Fruit fly (Drosophila melanogaster) whole organism, embryonic: ENCODE results near the gene Cyp6v1.

Source experiments
- BtbVII ChIP-seq: fragments of 200-800 bp; sonication (Bioruptor generic); optimal IDR thresholded peaks from 3 replicates; lab custom pipeline; 2017; ENCODE audit warnings: missing biosample characterization, mild to moderate bottlenecking, missing genetic modification characterization
- Bteb2 ChIP-seq: fragments of 200-800 bp; sonication (Bioruptor generic); optimal IDR thresholded peaks from 2 replicates; lab custom pipeline; 2016; ENCODE audit warnings: missing biosample characterization, missing genetic modification characterization
- CG12071 ChIP-seq: fragments of 200-800 bp; sonication (Bioruptor generic); optimal IDR thresholded peaks from 3 replicates; lab custom pipeline; 2018; ENCODE audit warnings: missing biosample characterization, mild to moderate bottlenecking, missing genetic modification characterization
- CG12219 ChIP-seq: fragments of 200-800 bp; sonication (Bioruptor generic); optimal IDR thresholded peaks from 3 replicates; lab custom pipeline; 2018; ENCODE audit warnings: missing biosample characterization, mild to moderate bottlenecking, missing genetic modification characterization
- CG12236 ChIP-seq: fragments of 200-800 bp; sonication (Bioruptor generic); optimal IDR thresholded peaks from 2 replicates; lab custom pipeline; 2016; ENCODE audit warnings: missing biosample characterization, missing genetic modification characterization
- CG13287 ChIP-seq: fragments of 200-800 bp; sonication (Bioruptor generic); IDR thresholded peaks from 2 replicates; pipeline ENCODE4 v1.3.6; 2022; ENCODE audit warnings: missing biosample characterization, missing genetic modification characterization; ENCODE audit not compliant: partially characterized antibody
- CG13624 ChIP-seq: fragments of 200-800 bp; sonication (Bioruptor generic); optimal IDR thresholded peaks from 2 replicates; lab custom pipeline; 2016; ENCODE audit warnings: missing biosample characterization, missing genetic modification characterization
- CG14860 ChIP-seq: fragments of 200-800 bp; sonication (Bioruptor generic); IDR thresholded peaks from 3 replicates; pipeline ENCODE4 v1.3.6; 2022; ENCODE audit warnings: missing biosample characterization, missing genetic modification characterization; ENCODE audit not compliant: partially characterized antibody
- CG16779 ChIP-seq: fragments of 200-800 bp; sonication (Bioruptor generic); IDR thresholded peaks from 2 replicates; pipeline ENCODE4 v1.3.6; 2022; ENCODE audit warnings: missing biosample characterization, missing genetic modification characterization
- CG16815 ChIP-seq: fragments of 200-800 bp; sonication (Bioruptor generic); optimal IDR thresholded peaks from 3 replicates; lab custom pipeline; 2017; ENCODE audit warnings: missing biosample characterization, mild to moderate bottlenecking, missing genetic modification characterization
- CG18599 ChIP-seq: fragments of 200-800 bp; sonication (Bioruptor generic); optimal IDR thresholded peaks from 3 replicates; lab custom pipeline; 2017; ENCODE audit warnings: missing biosample characterization, missing genetic modification characterization, mild to moderate bottlenecking, moderate library complexity, missing genetic modification reagents
- CG2199 ChIP-seq: fragments of 200-800 bp; sonication (Bioruptor generic); IDR thresholded peaks from 3 replicates; pipeline ENCODE4 v1.3.6; 2022; ENCODE audit warnings: missing biosample characterization, missing genetic modification characterization
- CG32767 ChIP-seq: fragments of 200-800 bp; sonication (Bioruptor generic); IDR thresholded peaks from 2 replicates; pipeline ENCODE4 v1.3.6; 2022; ENCODE audit warnings: missing biosample characterization, missing genetic modification characterization
- CG4360 ChIP-seq: fragments of 200-800 bp; sonication (Bioruptor generic); IDR thresholded peaks from 2 replicates; pipeline ENCODE4 v1.3.6; 2022; ENCODE audit warnings: missing biosample characterization, missing genetic modification characterization
- CG4617 ChIP-seq: fragments of 200-800 bp; sonication (Bioruptor generic); optimal IDR thresholded peaks from 3 replicates; lab custom pipeline; 2016; ENCODE audit warnings: missing biosample characterization, missing genetic modification characterization, borderline replicate concordance
- CG4730 ChIP-seq: fragments of 200-800 bp; sonication (Bioruptor generic); IDR thresholded peaks from 2 replicates; pipeline ENCODE4 v1.3.6; 2022; ENCODE audit warnings: missing biosample characterization, missing genetic modification characterization
- CG4854 ChIP-seq: fragments of 200-800 bp; sonication (Bioruptor generic); optimal IDR thresholded peaks from 2 replicates; lab custom pipeline; 2016; ENCODE audit warnings: missing biosample characterization, missing genetic modification characterization, inconsistent platforms
- CG6683 ChIP-seq: fragments of 200-800 bp; sonication (Bioruptor generic); optimal IDR thresholded peaks from 2 replicates; lab custom pipeline; 2017; ENCODE audit warnings: missing biosample characterization, mild to moderate bottlenecking, missing genetic modification characterization, missing genetic modification reagents
- CG6791 ChIP-seq: fragments of 200-800 bp; sonication (Bioruptor generic); IDR thresholded peaks from 3 replicates; pipeline ENCODE4 v1.3.6; 2022; ENCODE audit warnings: missing biosample characterization, missing genetic modification characterization; ENCODE audit not compliant: partially characterized antibody
- CG7357 ChIP-seq: fragments of 200-800 bp; sonication (Bioruptor generic); IDR thresholded peaks from 3 replicates; pipeline ENCODE4 v1.3.6; 2022; ENCODE audit warnings: missing biosample characterization, missing genetic modification characterization
- CG7372 ChIP-seq: fragments of 200-800 bp; sonication (Bioruptor generic); IDR thresholded peaks from 2 replicates; pipeline ENCODE4 v1.3.6; 2022; ENCODE audit warnings: missing biosample characterization, missing genetic modification characterization
- CG7556 ChIP-seq: fragments of 200-800 bp; sonication (Bioruptor generic); optimal IDR thresholded peaks from 2 replicates; lab custom pipeline; 2017; ENCODE audit warnings: missing biosample characterization, mild to moderate bottlenecking, missing genetic modification characterization
- CG7928 ChIP-seq: fragments of 200-800 bp; sonication (Bioruptor generic); optimal IDR thresholded peaks from 2 replicates; lab custom pipeline; 2017; ENCODE audit warnings: missing biosample characterization, mild to moderate bottlenecking, missing genetic modification characterization
- CG8281 ChIP-seq: fragments of 200-800 bp; sonication (Bioruptor generic); optimal IDR thresholded peaks from 2 replicates; lab custom pipeline; 2018; ENCODE audit warnings: missing biosample characterization, mild to moderate bottlenecking, missing genetic modification characterization, moderate library complexity
- Camta ChIP-seq: fragments of 200-800 bp; sonication (Bioruptor generic); optimal IDR thresholded peaks from 2 replicates; lab custom pipeline; 2016; ENCODE audit warnings: missing biosample characterization, missing genetic modification characterization
- Ravus ChIP-seq: fragments of 200-800 bp; sonication (Bioruptor generic); IDR thresholded peaks from 2 replicates; pipeline ENCODE4 v1.3.6; 2022; ENCODE audit warnings: missing biosample characterization, missing genetic modification characterization
- Sox100B ChIP-seq: fragments of 200-800 bp; sonication (Bioruptor generic); optimal IDR thresholded peaks from 3 replicates; lab custom pipeline; 2018; ENCODE audit warnings: missing biosample characterization, mild to moderate bottlenecking, missing genetic modification characterization
- Spps ChIP-seq: fragments of 200-800 bp; sonication (Bioruptor generic); optimal IDR thresholded peaks from 2 replicates; lab custom pipeline; 2018; ENCODE audit warnings: missing biosample characterization, mild to moderate bottlenecking, missing genetic modification characterization
- Taf1 ChIP-seq: fragments of 200-800 bp; sonication (Bioruptor generic); IDR thresholded peaks from 2 replicates; pipeline ENCODE4 v1.3.6; 2022; ENCODE audit warnings: missing biosample characterization, missing genetic modification characterization
- Usf ChIP-seq: fragments of 200-800 bp; sonication (Bioruptor generic); optimal IDR thresholded peaks from 2 replicates; lab custom pipeline; 2017; ENCODE audit warnings: missing genotype, missing biosample characterization, missing genetic modification characterization
- ash1 ChIP-seq: fragments of 200-800 bp; sonication (Bioruptor generic); optimal IDR thresholded peaks from 2 replicates; lab custom pipeline; 2018; ENCODE audit warnings: missing biosample characterization, mild to moderate bottlenecking, missing genetic modification characterization
- az2 ChIP-seq: fragments of 200-800 bp; sonication (Bioruptor generic); optimal IDR thresholded peaks from 3 replicates; lab custom pipeline; 2016; ENCODE audit warnings: missing biosample characterization, missing genetic modification characterization
- bab2 ChIP-seq: fragments of 200-800 bp; sonication (Bioruptor generic); optimal IDR thresholded peaks from 2 replicates; lab custom pipeline; 2016; ENCODE audit warnings: missing biosample characterization, missing genetic modification characterization
- btn ChIP-seq: fragments of 200-800 bp; sonication (Bioruptor generic); optimal IDR thresholded peaks from 2 replicates; lab custom pipeline; 2016; ENCODE audit warnings: missing biosample characterization, missing genetic modification characterization
- cg ChIP-seq: fragments of 200-800 bp; sonication (Bioruptor generic); optimal IDR thresholded peaks from 3 replicates; lab custom pipeline; 2019; ENCODE audit warnings: missing biosample characterization, mild to moderate bottlenecking, missing genetic modification characterization, moderate library complexity
- corto ChIP-seq: fragments of 200-800 bp; sonication (Bioruptor generic); optimal IDR thresholded peaks from 2 replicates; lab custom pipeline; 2016; ENCODE audit warnings: missing biosample characterization, mild to moderate bottlenecking, missing genetic modification characterization, moderate library complexity
- crc ChIP-seq: fragments of 200-800 bp; sonication (Bioruptor generic); optimal IDR thresholded peaks from 2 replicates; lab custom pipeline; 2016; ENCODE audit warnings: missing biosample characterization, missing genetic modification characterization
- dimm ChIP-seq: fragments of 200-800 bp; sonication (Bioruptor generic); IDR thresholded peaks from 2 replicates; pipeline ENCODE4 v1.3.6; 2022; ENCODE audit warnings: missing biosample characterization, missing genetic modification characterization
- dm ChIP-seq: fragments of 200-800 bp; sonication (Bioruptor generic); optimal IDR thresholded peaks from 3 replicates; lab custom pipeline; 2016; ENCODE audit warnings: missing biosample characterization, missing genetic modification characterization
- eyg ChIP-seq: fragments of 200-800 bp; sonication (Bioruptor generic); optimal IDR thresholded peaks from 3 replicates; lab custom pipeline; 2016; ENCODE audit warnings: missing biosample characterization, missing genetic modification characterization
- fu2 ChIP-seq: fragments of 200-800 bp; sonication (Bioruptor generic); optimal IDR thresholded peaks from 2 replicates; lab custom pipeline; 2016; ENCODE audit warnings: missing biosample characterization, missing genetic modification characterization
- mam ChIP-seq: fragments of 200-800 bp; sonication (Bioruptor generic); optimal IDR thresholded peaks from 3 replicates; lab custom pipeline; 2016; ENCODE audit warnings: missing biosample characterization, missing genetic modification characterization
- oc ChIP-seq: fragments of 200-800 bp; sonication (Bioruptor generic); optimal IDR thresholded peaks from 2 replicates; lab custom pipeline; 2018; ENCODE audit warnings: missing biosample characterization, mild to moderate bottlenecking, missing genetic modification characterization, moderate library complexity
- org-1 ChIP-seq: fragments of 200-800 bp; sonication (Bioruptor generic); optimal IDR thresholded peaks from 2 replicates; lab custom pipeline; 2017; ENCODE audit warnings: missing biosample characterization, missing genetic modification characterization
- otp ChIP-seq: fragments of 200-800 bp; sonication (Bioruptor generic); IDR thresholded peaks from 3 replicates; pipeline ENCODE4, ENCODE4 v1.3.6; 2022; ENCODE audit warnings: missing biosample characterization, missing genetic modification characterization
- rib ChIP-seq: fragments of 200-800 bp; sonication (Bioruptor generic); IDR thresholded peaks from 2 replicates; pipeline ENCODE4 v1.3.6; 2022; ENCODE audit warnings: missing biosample characterization, missing genetic modification characterization
- sens ChIP-seq: fragments of 200-800 bp; sonication (Bioruptor generic); peaks from one replicate; lab custom pipeline; 2016; ENCODE audit warnings: missing biosample characterization, missing genetic modification characterization
- tgo ChIP-seq: fragments of 200-800 bp; sonication (Bioruptor generic); IDR thresholded peaks from 3 replicates; pipeline ENCODE4 v1.3.6; 2022; ENCODE audit warnings: missing biosample characterization, missing genetic modification characterization
- tll ChIP-seq, 2 experiments: fragments of 200-800 bp in 1 of 2; fragments of >200 bp in 1 of 2; sonication (Bioruptor generic) in 1 of 2; optimal IDR thresholded peaks; 2 replicates each; lab custom pipeline; 2017 to 2019; ENCODE audit warnings: missing biosample characterization in 2 of 2, missing genetic modification characterization in 2 of 2, mild to moderate bottlenecking in 1 of 2, moderate library complexity in 1 of 2
- trh ChIP-seq: fragments of 200-800 bp; sonication (Bioruptor generic); optimal IDR thresholded peaks from 2 replicates; lab custom pipeline; 2016; ENCODE audit warnings: missing biosample characterization, missing genetic modification characterization
- wor ChIP-seq: fragments of 200-800 bp; sonication (Bioruptor generic); IDR thresholded peaks from 2 replicates; pipeline ENCODE4 v1.3.6; 2022; ENCODE audit warnings: missing biosample characterization, missing genetic modification characterization

Gene Cyp6v1

dm6 chrX:20654954-20655391, 1.9 kb upstream of the Cyp6v1 start (continued):
- TF ChIP-seq tgo (peak; percentile 76), fu2 (GFP tag; lab: Kevin White, UChicago) (peak; percentile 1), corto (GFP tag; lab: Kevin White, UChicago) (no peak), bab2 (GFP tag; lab: Kevin White, UChicago) (peak; percentile 88), CG13287 (GFP tag; lab: Robert Waterston, UW) (no peak), CG2199 (0 out of 3 replicates have a peak, but pooled peaks have one; percentile 66), eyg (GFP tag; lab: Kevin White, UChicago) (peak; percentile 59), trh (GFP tag; lab: Kevin White, UChicago) (peak; percentile 64), CG4617 (peak; percentile 58), CG16779 (GFP tag; lab: Robert Waterston, UW) (no peak), CG7357 (GFP tag; lab: Robert Waterston, UW) (peak; percentile 72; the same call in 2 of the 3 replicates), CG6791 (no peak), CG12071 (GFP tag; lab: Kevin White, UChicago) (peak; percentile 66), CG7928 (GFP tag; lab: Kevin White, UChicago) (no peak), cg (GFP tag; lab: Kevin White, UChicago) (no peak), CG4854 (GFP tag; lab: Kevin White, UChicago) (peak; percentile 49), Usf (GFP tag; lab: Kevin White, UChicago) (peak; percentile 67), Sox100B (peak; percentile 72), CG13624 (GFP tag; lab: Kevin White, UChicago) (peak; percentile 29), ash1 (peak; percentile 21), mam (GFP tag; lab: Kevin White, UChicago) (peak; percentile 49), rib (GFP tag; lab: Robert Waterston, UW) (no peak), CG7556 (GFP tag; lab: Kevin White, UChicago) (peak; percentile 65), CG12219 (GFP tag; lab: Kevin White, UChicago) (peak; percentile 45), sens (GFP tag; lab: Kevin White, UChicago) (peak; percentile 96), Ravus (GFP tag; lab: Robert Waterston, UW) (peak; percentile 24), dimm (GFP tag; lab: Robert Waterston, UW) (peak; percentile 59), CG7372 (GFP tag; lab: Robert Waterston, UW) (peak; percentile 66), CG12236 (GFP tag; lab: Kevin White, UChicago) (peak; percentile 74), CG18599 (peak; percentile 67), CG6683 (GFP tag; lab: Kevin White, UChicago) (peak; percentile 23), CG32767 (GFP tag; lab: Robert Waterston, UW) (peak; percentile 64; the same call in 1 of the 2 replicates), dm (GFP tag; lab: Kevin White, UChicago) (peak; percentile 41), CG4360 (GFP tag; lab: Robert Waterston, UW) (peak; percentile 44; the same call in 1 of the 2 replicates), Taf1 (GFP tag; lab: Robert Waterston, UW) (peak; percentile 24; the same call in 1 of the 2 replicates), tll (GFP tag; optimal IDR thresholded peaks at IDR 0.05; lab: Kevin White, UChicago) (peak in 1 of 2 experiments; percentile 84), otp (GFP tag; lab: Robert Waterston, UW) (peak; percentile 88), az2 (peak; percentile 67), Spps (tag; lab: Kevin White, UChicago) (peak; percentile 55), org-1 (GFP tag; lab: Kevin White, UChicago) (peak; percentile 82), oc (tag; lab: Kevin White, UChicago) (peak; percentile 85), crc (GFP tag; lab: Kevin White, UChicago) (peak; percentile 29), Camta (GFP tag; lab: Kevin White, UChicago) (peak; percentile 77), CG14860 (GFP tag; lab: Robert Waterston, UW) (no peak), Bteb2 (GFP tag; lab: Kevin White, UChicago) (peak; percentile 2), CG4730 (peak; percentile 70), BtbVII (GFP tag; lab: Kevin White, UChicago) (peak; percentile 63), wor (GFP tag; lab: Robert Waterston, UW) (peak; percentile 69), btn (GFP tag; lab: Kevin White, UChicago) (peak; percentile 82), CG16815 (GFP tag; lab: Kevin White, UChicago) (peak; percentile 72), CG8281 (peak; percentile 32)
